Worm (Caenorhabditis elegans): ENCODE measurements around the gene K10G4.10.

DNA sequence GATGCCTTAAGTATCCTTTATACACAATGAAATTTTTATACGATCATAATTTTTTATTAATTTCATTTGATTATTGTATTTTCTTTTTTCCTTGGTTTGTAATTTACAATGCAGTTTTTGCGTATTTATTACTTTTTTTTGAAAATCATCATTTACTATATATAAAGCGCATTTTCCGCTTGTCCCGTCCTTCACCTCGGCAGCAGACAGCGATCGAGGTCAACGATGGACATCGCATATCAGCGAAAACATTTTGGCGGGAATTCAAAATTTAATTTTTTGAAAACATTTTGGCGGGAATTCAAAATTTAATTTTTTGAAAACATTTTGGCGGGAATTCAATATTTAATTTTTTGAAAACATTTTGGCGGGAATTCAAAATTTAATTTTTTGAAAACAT is 34.6 kb downstream of the K10G4.10 start:
- no peak for TF ChIP-seq dao-5 (tag; optimal IDR thresholded peaks at IDR 0.05)
- no peak for TF ChIP-seq him-1 (tag; optimal IDR thresholded peaks at IDR 0.05)
- TF ChIP-seq W03F9.2 (tag; optimal IDR thresholded peaks at IDR 0.05) = no peak
